Fruit fly (Drosophila melanogaster) whole organism, prepupa: ENCODE measurements around the gene Cpr30B.

Source experiments
- CG10631 ChIP-seq: fragments of 200-800 bp; sonication (Bioruptor generic); optimal IDR thresholded peaks from 2 replicates; lab custom pipeline; 2016; ENCODE audit warnings: missing biosample characterization, missing genetic modification characterization
- CG15336 ChIP-seq: fragments of 200-800 bp; sonication (Bioruptor generic); IDR thresholded peaks from 2 replicates; pipeline ENCODE4 v1.3.6; 2022; ENCODE audit warnings: missing biosample characterization, missing genetic modification characterization
- CG3032 ChIP-seq: fragments of 200-800 bp; optimal IDR thresholded peaks from 2 replicates; lab custom pipeline; 2019; ENCODE audit warnings: missing biosample characterization, mild to moderate bottlenecking, missing genetic modification characterization, moderate library complexity
- CG4318 ChIP-seq: fragments of 200-800 bp; sonication (Bioruptor generic); optimal IDR thresholded peaks from 3 replicates; lab custom pipeline; 2017; ENCODE audit warnings: missing biosample characterization, mild to moderate bottlenecking, missing genetic modification characterization
- CG6792 ChIP-seq: fragments of 200-800 bp; sonication (Bioruptor generic); optimal IDR thresholded peaks from 3 replicates; lab custom pipeline; 2016; ENCODE audit warnings: missing biosample characterization, missing genetic modification characterization
- CG6808 ChIP-seq: fragments of 200-800 bp; sonication (Bioruptor generic); optimal IDR thresholded peaks from 3 replicates; lab custom pipeline; 2017; ENCODE audit warnings: missing biosample characterization, missing genetic modification characterization, mild to moderate bottlenecking, moderate library complexity, missing genetic modification reagents
- CG8319 ChIP-seq: fragments of 200-800 bp; sonication (Bioruptor generic); optimal IDR thresholded peaks from 3 replicates; lab custom pipeline; 2016; ENCODE audit warnings: missing biosample characterization, missing genetic modification characterization
- CG8632 ChIP-seq: fragments of 200-800 bp; sonication (Bioruptor generic); optimal IDR thresholded peaks from 3 replicates; lab custom pipeline; 2016; ENCODE audit warnings: missing biosample characterization, missing genetic modification characterization
- Gug ChIP-seq: fragments of 200-800 bp; sonication (Bioruptor generic); IDR thresholded peaks from 2 replicates; pipeline ENCODE4 v1.3.6; 2022; ENCODE audit warnings: missing biosample characterization, missing genetic modification characterization
- Lpt ChIP-seq: fragments of 200-800 bp; sonication (Bioruptor generic); optimal IDR thresholded peaks from 3 replicates; lab custom pipeline; 2016; ENCODE audit warnings: missing biosample characterization, missing genetic modification characterization
- OdsH ChIP-seq: fragments of 200-800 bp; sonication (Bioruptor generic); optimal IDR thresholded peaks from 3 replicates; lab custom pipeline; 2016; ENCODE audit warnings: missing biosample characterization, missing genetic modification characterization
- Smox ChIP-seq: fragments of 200-800 bp; sonication (Bioruptor generic); optimal IDR thresholded peaks from 3 replicates; lab custom pipeline; 2016; ENCODE audit warnings: missing biosample characterization, missing genetic modification characterization
- Sox102F ChIP-seq: fragments of 200-800 bp; sonication (Bioruptor generic); optimal IDR thresholded peaks from 2 replicates; lab custom pipeline; 2016; ENCODE audit warnings: missing biosample characterization, mild to moderate bottlenecking, missing genetic modification characterization
- fd59A ChIP-seq: fragments of 200-800 bp; sonication (Bioruptor generic); optimal IDR thresholded peaks from 2 replicates; lab custom pipeline; 2017; ENCODE audit warnings: missing biosample characterization, mild to moderate bottlenecking, missing genetic modification characterization, missing genetic modification reagents

DNA sequence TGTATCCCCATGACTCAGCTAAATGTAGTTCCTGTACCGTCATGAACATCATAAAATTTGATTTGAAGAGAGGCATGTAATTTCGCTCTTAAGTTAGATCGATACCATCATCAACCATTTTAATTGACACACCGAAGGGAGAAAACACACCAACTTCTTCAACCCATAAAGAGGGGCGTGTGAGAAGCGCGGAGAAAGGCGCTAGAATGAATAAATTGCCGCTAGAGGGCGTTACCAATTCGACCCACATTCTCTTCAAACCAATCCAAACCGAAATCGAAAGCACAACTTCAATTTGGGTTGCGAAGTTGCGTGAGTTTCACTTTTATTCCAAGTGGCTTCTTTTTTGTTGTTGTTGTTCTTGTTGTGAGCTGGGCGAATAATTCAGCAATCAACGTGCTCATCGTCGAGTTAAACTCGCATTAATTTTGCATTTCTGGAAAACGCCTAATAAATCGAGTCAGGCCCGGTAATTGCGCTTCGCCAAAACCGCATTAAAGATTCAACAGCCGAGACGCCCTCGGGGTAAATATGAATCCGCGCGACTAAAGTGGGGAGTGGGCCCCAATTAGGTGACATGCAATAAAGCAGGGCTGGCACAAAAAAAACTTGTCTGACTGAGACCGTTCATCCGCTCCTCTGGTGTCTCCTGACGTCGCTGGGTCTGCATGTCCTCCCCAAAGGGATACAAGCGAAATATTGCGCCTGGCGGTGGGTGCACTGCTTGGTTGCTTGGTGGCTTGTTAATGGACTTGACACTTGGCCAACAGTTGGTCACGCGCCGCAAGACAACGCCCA lies 30.1 kb upstream of the Cpr30B start:
- no peak for TF ChIP-seq Sox102F (GFP tag; lab: Kevin White, UChicago)
- no peak for TF ChIP-seq Gug (GFP tag; lab: Robert Waterston, UW)
- no peak for TF ChIP-seq CG6808 (GFP tag; lab: Kevin White, UChicago)
- no peak for TF ChIP-seq CG4318 (GFP tag; lab: Kevin White, UChicago)
- TF ChIP-seq Smox (GFP tag; lab: Kevin White, UChicago), result no peak
- no peak for TF ChIP-seq Lpt
- no peak for TF ChIP-seq fd59A (GFP tag; lab: Kevin White, UChicago)
- TF ChIP-seq CG3032, result no peak
- no peak for TF ChIP-seq CG6792 (GFP tag; lab: Kevin White, UChicago)
- no peak for TF ChIP-seq CG10631 (GFP tag; lab: Kevin White, UChicago)
- no peak for TF ChIP-seq CG8319 (GFP tag; lab: Kevin White, UChicago)
- TF ChIP-seq CG8632 (GFP tag; lab: Kevin White, UChicago), result no peak
- TF ChIP-seq OdsH (GFP tag; lab: Kevin White, UChicago), result no peak
- TF ChIP-seq CG15336 (GFP tag; lab: Robert Waterston, UW), result no peak
